Fruit fly (Drosophila melanogaster): ENCODE data around the gene Edem2.
A peak's percentile ranks its signal among the peaks of the same experiment; 100 is the strongest.

The Edem2 gene

DNA sequence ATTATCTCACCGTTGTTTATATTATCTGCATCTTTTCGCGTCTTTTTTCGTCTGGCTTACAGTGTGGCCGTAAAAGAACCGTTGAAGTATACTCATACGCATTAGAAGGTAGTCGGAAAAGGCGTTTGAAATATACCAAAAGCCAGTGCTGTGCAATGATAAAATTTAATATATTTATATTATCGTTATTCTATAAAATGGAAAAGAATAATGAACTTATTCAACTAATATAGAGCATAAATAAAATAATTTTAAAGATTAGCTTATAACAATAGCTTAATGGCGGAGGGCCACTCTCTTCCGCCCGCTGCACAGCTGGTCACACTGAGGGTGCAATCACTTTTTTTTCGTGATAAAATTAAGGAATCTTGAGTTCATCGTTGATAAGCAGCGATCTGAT lies at the start of gene Edem2, which contains the start of gene CG16974:
Gene Edem2 (plus strand): TSS at position 308 of the 400 bp plus-strand sequence.
Gene CG16974 (minus strand): TSS at position 86 of the 400 bp plus-strand sequence.
- TF ChIP-seq usp (GFP tag; optimal IDR thresholded peaks at IDR 0.05) (no peak), EcR (GFP tag; optimal IDR thresholded peaks at IDR 0.05) (no peak), pan (optimal IDR thresholded peaks at IDR 0.05) (no peak), CG8478 (optimal IDR thresholded peaks at IDR 0.05) (no peak), Dll (optimal IDR thresholded peaks at IDR 0.05) (no peak), psq (optimal IDR thresholded peaks at IDR 0.05) (no peak)

DNA sequence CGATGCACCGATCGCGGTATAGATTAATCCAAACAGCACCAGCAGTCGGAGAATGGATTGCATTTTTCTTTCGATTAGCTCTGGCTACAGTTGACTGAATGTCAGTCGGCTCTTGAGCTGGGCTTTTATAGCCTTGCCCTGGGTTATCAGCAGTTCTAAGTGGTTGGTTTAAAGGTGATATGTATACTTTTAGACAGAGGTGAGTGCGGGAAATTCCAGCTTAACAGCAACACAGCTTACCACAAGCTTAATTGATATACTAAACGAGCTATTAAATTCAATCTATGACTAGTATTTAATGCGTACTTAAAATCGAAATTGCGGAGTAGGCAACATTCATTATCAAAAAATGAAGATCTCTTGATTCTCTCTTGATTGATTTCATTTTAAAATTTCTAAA lies 49.2 kb upstream of the Edem2 start, which contains the start of gene CG9928:
Gene CG9928 (minus strand): TSS at position 101 of the 400 bp plus-strand sequence.
- TF ChIP-seq Dll (optimal IDR thresholded peaks at IDR 0.05) (no peak), EcR (GFP tag; optimal IDR thresholded peaks at IDR 0.05) (no peak), psq (optimal IDR thresholded peaks at IDR 0.05) (no peak), CG8478 (optimal IDR thresholded peaks at IDR 0.05) (no peak), pan (optimal IDR thresholded peaks at IDR 0.05) (no peak), usp (GFP tag; optimal IDR thresholded peaks at IDR 0.05) (no peak)

DNA sequence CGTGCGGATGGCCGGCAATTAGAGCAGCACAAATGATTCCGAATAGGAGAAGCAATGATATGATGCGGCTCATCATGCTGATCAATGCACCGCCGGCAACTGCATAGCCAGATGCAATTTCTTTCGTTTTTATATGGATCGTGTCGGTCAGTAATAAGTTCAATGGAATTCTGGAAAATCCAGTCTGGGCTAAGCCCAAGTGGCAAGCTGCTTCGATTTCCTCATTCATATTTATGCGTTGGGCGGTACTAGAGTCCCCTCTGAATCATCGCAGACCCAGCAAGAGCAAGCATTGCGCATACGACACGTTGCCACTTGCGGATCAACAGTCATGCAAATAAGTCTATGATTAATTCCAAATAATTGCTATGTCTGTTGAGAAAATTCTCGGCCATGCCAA lies 48.5 kb upstream of the Edem2 start, which contains the start of gene CG16978:
Gene CG16978 (minus strand): TSS at position 101 of the 400 bp plus-strand sequence.
- TF ChIP-seq usp (GFP tag; optimal IDR thresholded peaks at IDR 0.05): no peak
- no peak for TF ChIP-seq psq (optimal IDR thresholded peaks at IDR 0.05)
- TF ChIP-seq EcR (GFP tag; optimal IDR thresholded peaks at IDR 0.05): no peak
- TF ChIP-seq CG8478 (optimal IDR thresholded peaks at IDR 0.05): no peak
- no peak for TF ChIP-seq Dll (optimal IDR thresholded peaks at IDR 0.05)
- no peak for TF ChIP-seq pan (optimal IDR thresholded peaks at IDR 0.05)

DNA sequence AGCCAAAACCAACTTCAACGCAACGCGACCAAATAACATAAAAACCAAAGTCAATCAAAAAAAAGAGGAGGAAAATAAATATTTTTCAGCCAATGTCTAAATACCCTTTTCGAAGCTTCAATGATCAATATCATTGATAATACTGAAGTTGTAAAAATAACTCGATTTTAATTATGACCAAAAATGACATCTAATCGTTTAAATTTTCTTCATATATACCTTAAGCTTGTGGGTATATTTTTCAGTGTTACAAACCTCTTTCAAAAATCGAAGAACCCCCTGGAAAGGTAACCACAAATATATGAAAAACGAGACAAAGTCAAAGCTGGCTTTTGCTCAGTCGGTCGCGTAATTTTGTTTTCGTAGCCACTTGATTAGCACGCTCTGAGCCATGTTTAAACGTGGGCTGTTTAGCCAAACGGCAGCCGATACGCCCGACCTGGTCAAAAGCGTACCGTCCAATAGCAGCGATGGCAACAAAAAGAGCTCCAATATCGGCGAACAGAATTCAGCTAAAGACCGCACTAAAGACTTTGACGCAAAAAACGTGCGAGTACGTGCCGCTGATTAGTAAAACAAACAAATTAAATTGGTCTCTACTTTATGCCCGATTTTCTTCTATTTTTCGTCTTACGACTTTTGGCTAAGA lies 46.8 kb upstream of the Edem2 start:
- TF ChIP-seq CG8478 (optimal IDR thresholded peaks at IDR 0.05) (no peak), pan (optimal IDR thresholded peaks at IDR 0.05) (no peak), usp (GFP tag; optimal IDR thresholded peaks at IDR 0.05) (no peak), Dll (optimal IDR thresholded peaks at IDR 0.05) (no peak), EcR (GFP tag; optimal IDR thresholded peaks at IDR 0.05) (no peak), psq (optimal IDR thresholded peaks at IDR 0.05) (no peak)

DNA sequence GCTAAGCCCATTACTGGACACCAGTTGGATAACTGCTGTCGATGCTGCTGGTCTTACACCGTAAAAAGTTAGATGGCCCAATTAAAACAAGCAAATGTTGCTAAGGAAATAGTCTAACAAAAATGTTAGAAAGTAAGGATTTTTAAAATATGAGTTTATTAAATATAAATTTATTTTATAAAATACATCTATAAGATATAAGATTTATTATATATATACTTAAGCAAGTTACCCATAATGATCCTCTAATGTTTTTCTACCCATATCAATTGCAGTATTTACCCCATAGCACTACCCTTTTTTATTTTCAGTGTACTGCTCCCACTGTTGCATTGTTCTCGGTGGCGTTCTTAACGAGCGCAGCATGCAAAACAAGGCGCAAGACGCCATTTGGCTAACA lies 45.7 kb upstream of the Edem2 start:
- no peak for TF ChIP-seq CG8478 (optimal IDR thresholded peaks at IDR 0.05)
- TF ChIP-seq pan (optimal IDR thresholded peaks at IDR 0.05): no peak
- no peak for TF ChIP-seq usp (GFP tag; optimal IDR thresholded peaks at IDR 0.05)
- no peak for TF ChIP-seq Dll (optimal IDR thresholded peaks at IDR 0.05)
- TF ChIP-seq EcR (GFP tag; optimal IDR thresholded peaks at IDR 0.05): no peak
- no peak for TF ChIP-seq psq (optimal IDR thresholded peaks at IDR 0.05)

DNA sequence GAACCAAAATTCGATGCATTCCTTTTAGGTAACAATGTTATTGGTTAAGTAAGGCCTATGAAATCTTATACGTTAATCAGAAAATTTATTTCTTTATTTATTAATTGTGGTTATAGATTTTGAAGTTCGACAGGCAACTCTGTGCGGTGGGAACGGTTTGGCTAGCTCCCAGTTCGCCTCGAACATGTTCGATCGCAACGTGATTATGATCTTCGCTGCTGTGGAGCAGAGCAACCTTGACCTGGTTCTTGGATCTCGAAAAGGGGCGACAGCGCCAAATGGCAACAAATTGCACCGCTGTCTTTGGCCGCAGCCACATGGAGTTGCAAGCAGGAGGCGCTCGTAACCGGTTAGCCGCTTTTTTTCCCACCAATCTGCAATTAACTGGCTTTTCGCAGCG lies 37.7 kb upstream of the Edem2 start:
- TF ChIP-seq CG8478 (optimal IDR thresholded peaks at IDR 0.05) (no peak), Dll (optimal IDR thresholded peaks at IDR 0.05) (no peak), EcR (GFP tag; optimal IDR thresholded peaks at IDR 0.05) (no peak)

DNA sequence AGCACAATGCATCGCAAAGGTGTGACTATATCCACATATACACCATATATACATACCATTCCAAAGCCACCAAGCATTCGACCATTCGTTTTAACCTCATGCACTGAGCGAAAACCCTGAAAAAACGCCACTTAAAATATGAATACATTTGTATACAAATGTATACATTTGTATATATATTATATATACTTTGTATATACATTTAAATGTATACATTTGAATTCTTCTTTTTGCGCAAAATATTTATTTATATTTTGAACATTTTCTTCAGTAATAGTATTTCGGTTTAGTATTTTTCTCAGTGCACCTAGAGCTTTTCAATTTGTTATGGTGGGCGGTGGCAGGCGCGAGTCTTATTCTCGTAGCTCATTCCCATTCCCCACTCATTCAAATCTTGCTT lies 35.7 kb upstream of the Edem2 start:
- TF ChIP-seq EcR (GFP tag; optimal IDR thresholded peaks at IDR 0.05): no peak
- no peak for TF ChIP-seq Dll (optimal IDR thresholded peaks at IDR 0.05)
- TF ChIP-seq psq (optimal IDR thresholded peaks at IDR 0.05): no peak
- no peak for TF ChIP-seq pan (optimal IDR thresholded peaks at IDR 0.05)
- TF ChIP-seq usp (GFP tag; optimal IDR thresholded peaks at IDR 0.05): no peak
- no peak for TF ChIP-seq CG8478 (optimal IDR thresholded peaks at IDR 0.05)

DNA sequence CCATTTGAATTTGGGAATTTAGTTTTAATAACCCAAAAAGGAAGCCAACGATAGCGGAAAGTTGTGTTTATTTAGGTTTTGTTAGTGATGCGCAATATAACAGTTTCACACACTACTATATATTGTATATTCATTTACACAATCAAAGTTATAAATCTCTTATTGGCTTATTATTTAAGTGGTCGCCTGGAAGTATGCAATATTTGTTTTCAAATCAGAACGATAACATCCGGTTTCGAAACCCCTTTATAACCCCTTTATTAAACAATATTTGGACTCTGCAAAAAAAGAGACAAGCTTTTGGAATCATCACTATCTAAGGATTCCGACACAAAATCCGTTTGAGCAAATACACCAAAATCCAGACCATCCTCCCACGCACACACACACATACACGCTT lies 34.1 kb upstream of the Edem2 start:
- TF ChIP-seq pan (optimal IDR thresholded peaks at IDR 0.05): no peak
- no peak for TF ChIP-seq CG8478 (optimal IDR thresholded peaks at IDR 0.05)
- no peak for TF ChIP-seq psq (optimal IDR thresholded peaks at IDR 0.05)
- TF ChIP-seq usp (GFP tag; optimal IDR thresholded peaks at IDR 0.05): no peak
- no peak for TF ChIP-seq EcR (GFP tag; optimal IDR thresholded peaks at IDR 0.05)
- TF ChIP-seq Dll (optimal IDR thresholded peaks at IDR 0.05): no peak

DNA sequence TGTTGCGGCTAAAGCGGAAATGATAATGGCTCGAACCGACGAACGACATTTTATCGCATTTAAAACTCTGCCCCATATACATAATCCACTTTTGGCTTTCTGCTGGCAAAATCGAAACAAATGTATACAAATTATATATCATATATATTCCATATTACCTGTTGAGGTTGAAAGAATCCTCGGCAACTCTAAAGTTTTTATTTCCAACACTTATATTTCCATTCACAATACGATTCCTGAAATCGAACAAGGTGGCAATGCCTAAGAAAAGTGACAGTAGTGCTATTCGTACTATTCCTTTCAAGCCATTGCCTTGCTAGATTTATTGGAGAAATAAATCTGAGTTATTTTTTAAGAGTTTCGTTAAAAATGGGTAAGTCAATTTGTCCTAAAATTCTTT lies 33.5 kb upstream of the Edem2 start, which contains the start of gene Pk34A:
Gene Pk34A (plus strand): TSS at position 301 of the 400 bp plus-strand sequence.
- TF ChIP-seq EcR (GFP tag; optimal IDR thresholded peaks at IDR 0.05): no peak
- no peak for TF ChIP-seq psq (optimal IDR thresholded peaks at IDR 0.05)
- no peak for TF ChIP-seq pan (optimal IDR thresholded peaks at IDR 0.05)
- TF ChIP-seq Dll (optimal IDR thresholded peaks at IDR 0.05): no peak
- TF ChIP-seq usp (GFP tag; optimal IDR thresholded peaks at IDR 0.05): no peak
- TF ChIP-seq CG8478 (optimal IDR thresholded peaks at IDR 0.05): no peak

DNA sequence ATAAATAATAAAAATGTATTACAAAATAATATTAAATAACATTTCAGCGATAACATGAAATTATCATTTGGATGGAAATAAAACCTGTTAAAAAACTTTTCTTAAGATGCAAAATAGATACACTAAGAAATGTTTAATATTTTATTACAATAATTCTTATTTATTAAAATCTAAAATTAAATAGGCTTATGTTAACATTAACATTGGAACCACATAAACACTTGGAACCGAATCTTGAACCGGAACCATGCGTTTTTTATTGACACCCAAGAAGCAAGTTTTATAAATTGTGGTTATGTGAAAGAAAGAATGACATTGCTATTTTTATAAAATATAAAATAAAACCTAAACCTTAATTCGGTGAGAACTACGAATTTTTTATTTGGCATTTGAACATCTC lies 31.8 kb upstream of the Edem2 start, which contains the start of gene kmg:
Gene kmg (plus strand): TSS at position 301 of the 400 bp plus-strand sequence.
- no peak for TF ChIP-seq usp (GFP tag; optimal IDR thresholded peaks at IDR 0.05)
- TF ChIP-seq Dll (optimal IDR thresholded peaks at IDR 0.05): no peak

DNA sequence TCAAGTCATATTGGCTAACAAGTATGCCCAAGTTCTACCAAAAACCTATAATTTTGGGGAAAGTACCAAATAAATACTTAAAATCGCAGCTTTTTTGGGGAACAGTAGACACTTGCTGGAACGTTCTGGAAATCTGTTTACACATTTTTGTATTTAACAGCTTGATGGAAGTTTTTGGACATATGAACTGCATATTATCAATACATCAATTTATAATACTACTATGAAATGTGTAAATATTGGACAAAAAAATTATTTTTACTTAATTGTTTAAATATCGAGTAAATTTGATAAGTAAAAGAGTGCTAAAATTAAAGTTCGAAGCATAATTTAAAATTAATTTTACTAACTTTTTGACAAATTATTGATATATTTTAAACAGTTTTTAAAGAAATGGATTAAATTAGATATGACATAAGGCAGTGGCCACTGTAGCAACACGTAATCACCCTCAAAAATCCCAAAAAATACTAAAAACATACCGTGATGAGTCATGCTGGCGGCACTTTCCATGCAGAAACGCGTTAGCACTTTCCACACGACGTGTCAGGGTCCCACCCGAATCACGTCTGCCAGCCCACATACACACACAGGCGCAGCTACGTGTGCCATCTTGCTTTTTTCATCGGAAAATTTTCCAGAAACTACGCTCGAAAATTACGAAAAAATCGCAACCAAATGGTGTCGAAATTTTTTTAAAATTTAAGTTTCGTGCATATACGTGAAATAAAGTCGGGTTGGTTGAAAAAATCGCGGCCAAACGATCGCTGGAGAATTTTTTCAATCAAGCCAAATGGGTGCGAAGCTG lies 26.8 kb upstream of the Edem2 start, which contains the start of gene Sirt1:
Gene Sirt1 (plus strand): TSS at position 571 of the 808 bp plus-strand sequence.
- TF ChIP-seq EcR (GFP tag; optimal IDR thresholded peaks at IDR 0.05) (no peak), CG8478 (optimal IDR thresholded peaks at IDR 0.05) (no peak), psq (optimal IDR thresholded peaks at IDR 0.05) (no peak)

DNA sequence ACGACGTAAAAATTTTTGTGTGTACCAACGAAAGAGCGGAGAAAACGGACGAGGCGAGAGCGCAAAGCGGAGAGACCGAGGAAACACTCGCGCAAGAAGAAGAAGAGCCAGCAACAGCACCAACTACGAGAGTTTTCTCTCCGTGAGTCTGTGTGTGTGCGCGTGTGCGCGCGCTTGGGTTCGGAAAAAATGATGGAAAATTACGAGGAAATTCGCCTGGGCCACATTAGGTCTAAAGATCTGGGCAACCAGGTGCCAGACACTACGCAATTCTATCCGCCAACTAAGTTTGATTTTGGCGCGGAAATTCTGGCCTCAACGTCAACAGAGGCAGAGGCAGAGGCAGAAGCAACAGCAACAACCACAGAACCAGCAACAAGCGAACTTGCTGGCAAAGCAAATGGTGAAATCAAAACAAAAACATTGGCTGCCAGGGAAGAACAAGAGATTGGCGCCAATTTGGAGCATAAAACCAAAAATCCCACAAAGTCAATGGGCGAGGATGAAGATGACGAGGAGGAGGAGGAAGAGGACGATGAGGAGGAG lies 26.1 kb upstream of the Edem2 start, which contains the start of gene DnaJ-H:
Gene DnaJ-H (minus strand): TSS at position 271 of the 546 bp plus-strand sequence.
- TF ChIP-seq CG8478 (optimal IDR thresholded peaks at IDR 0.05): no peak
- no peak for TF ChIP-seq pan (optimal IDR thresholded peaks at IDR 0.05)
- TF ChIP-seq Dll (optimal IDR thresholded peaks at IDR 0.05): no peak
- TF ChIP-seq EcR (GFP tag; optimal IDR thresholded peaks at IDR 0.05): no peak
- TF ChIP-seq usp (GFP tag; optimal IDR thresholded peaks at IDR 0.05): no peak
- peak; percentile 30 for TF ChIP-seq psq (optimal IDR thresholded peaks at IDR 0.05)
